Worm (Caenorhabditis elegans): ENCODE data around the gene ptp-5.1.

ptp-5.1 gene

ce11 chrIV:5209390-5209789, 43.3 kb downstream of the ptp-5.1 start, which contains the start of the genes Y59E9AL.36 and nbet-1 (continued):
- TF ChIP-seq dsc-1 (tag; optimal IDR thresholded peaks at IDR 0.05) (peak; percentile 51), nhr-237 (tag; optimal IDR thresholded peaks at IDR 0.05) (no peak), grh-1 (GFP tag; IDR thresholded peaks at IDR 0.05) (peak; percentile 65), nhr-84 (tag; optimal IDR thresholded peaks at IDR 0.05) (no peak), ztf-11 (tag; optimal IDR thresholded peaks at IDR 0.05) (no peak), sptf-1 (tag; optimal IDR thresholded peaks at IDR 0.05) (no peak), fkh-4 (tag; optimal IDR thresholded peaks at IDR 0.05; ENCODE audit: borderline replicate concordance) (no peak), efl-3 (GFP tag; optimal IDR thresholded peaks at IDR 0.05) (no peak), nhr-28 (tag; optimal IDR thresholded peaks at IDR 0.05) (no peak), lin-39 (tag; optimal IDR thresholded peaks at IDR 0.05) (peak; percentile 13), lsy-2 (tag; optimal IDR thresholded peaks at IDR 0.05) (peak; percentile 81 to 90), skn-1 (tag; optimal IDR thresholded peaks at IDR 0.05) (peak; percentile 70), ztf-4 (tag; optimal IDR thresholded peaks at IDR 0.05) (no peak), elt-2 (tag; optimal IDR thresholded peaks at IDR 0.05) (peak; percentile 15), snpc-4 (tag; optimal IDR thresholded peaks at IDR 0.05) (peak; percentile 45), mef-2 (tag; optimal IDR thresholded peaks at IDR 0.05) (no peak), sup-37 (GFP tag; optimal IDR thresholded peaks at IDR 0.05) (no peak), tlp-1 (tag; optimal IDR thresholded peaks at IDR 0.05) (no peak), ceh-90 (tag; optimal IDR thresholded peaks at IDR 0.05) (no peak), fkh-10 (GFP tag; optimal IDR thresholded peaks at IDR 0.05) (no peak), nhr-12 (tag; optimal IDR thresholded peaks at IDR 0.05) (no peak), nhr-47 (tag; optimal IDR thresholded peaks at IDR 0.05) (peak; percentile 85), mdl-1 (tag; optimal IDR thresholded peaks at IDR 0.05) (peak in 1 of 2 experiments; percentile 78), alr-1 (tag; optimal IDR thresholded peaks at IDR 0.05; ENCODE audit: borderline replicate concordance) (no peak), isw-1 (GFP tag; IDR thresholded peaks at IDR 0.05) (peak; percentile 64), hlh-17 (GFP tag; optimal IDR thresholded peaks at IDR 0.05; ENCODE audit: borderline replicate concordance) (no peak), elt-3 (tag; optimal IDR thresholded peaks at IDR 0.05) (peak in 2 of 6 experiments; percentile 37 to 40), ceh-8 (GFP tag; optimal IDR thresholded peaks at IDR 0.05) (no peak), unc-98 (GFP tag; IDR thresholded peaks at IDR 0.05) (no peak), zip-4 (GFP tag; optimal IDR thresholded peaks at IDR 0.05) (peak; percentile 21), ama-1 (optimal IDR thresholded peaks at IDR 0.05) (no peak), rnt-1 (tag; optimal IDR thresholded peaks at IDR 0.05) (peak; percentile 84), unc-130 (tag; optimal IDR thresholded peaks at IDR 0.05) (peak; percentile 89), hpl-2 (GFP tag; optimal IDR thresholded peaks at IDR 0.05) (peak; percentile 15), lin-14 (GFP tag; optimal IDR thresholded peaks at IDR 0.05) (peak; percentile 73), ets-5 (GFP tag; IDR thresholded peaks at IDR 0.05) (no peak), nhr-20 (tag; optimal IDR thresholded peaks at IDR 0.05) (peak; percentile 72), vab-15 (tag; optimal IDR thresholded peaks at IDR 0.05) (peak; percentile 56), blmp-1 (tag; optimal IDR thresholded peaks at IDR 0.05) (peak; percentile 43), ceh-88 (GFP tag; IDR thresholded peaks at IDR 0.05) (peak; percentile 35; the same call in 1 of the 2 replicates), ceh-63 (GFP tag; optimal IDR thresholded peaks at IDR 0.05) (no peak), lir-3 (tag; optimal IDR thresholded peaks at IDR 0.05; ENCODE audit: poor library complexity) (no peak), nhr-19 (GFP tag; conservative IDR thresholded peaks at IDR 0.05) (peak; percentile 53), zag-1 (tag; optimal IDR thresholded peaks at IDR 0.05) (no peak), snu-23 (GFP tag; optimal IDR thresholded peaks at IDR 0.05) (peak; percentile 84), nhr-71 (tag; optimal IDR thresholded peaks at IDR 0.05) (peak; percentile 82), mep-1 (tag; optimal IDR thresholded peaks at IDR 0.05) (peak; percentile 86), egl-27 (tag; optimal IDR thresholded peaks at IDR 0.05) (no peak), egl-13 (tag; optimal IDR thresholded peaks at IDR 0.05) (no peak), unc-86 (tag; optimal IDR thresholded peaks at IDR 0.05) (peak; percentile 56), nhr-76 (tag; optimal IDR thresholded peaks at IDR 0.05) (no peak), dpl-1 (GFP tag; optimal IDR thresholded peaks at IDR 0.05) (peak; percentile 84 to 90 (median 89)), nhr-85 (tag) (peak; percentile 71)

Data from whole organism, L1 larva.